Worm (Caenorhabditis elegans): ENCODE results near the gene nhr-150.

nhr-150 gene

DNA sequence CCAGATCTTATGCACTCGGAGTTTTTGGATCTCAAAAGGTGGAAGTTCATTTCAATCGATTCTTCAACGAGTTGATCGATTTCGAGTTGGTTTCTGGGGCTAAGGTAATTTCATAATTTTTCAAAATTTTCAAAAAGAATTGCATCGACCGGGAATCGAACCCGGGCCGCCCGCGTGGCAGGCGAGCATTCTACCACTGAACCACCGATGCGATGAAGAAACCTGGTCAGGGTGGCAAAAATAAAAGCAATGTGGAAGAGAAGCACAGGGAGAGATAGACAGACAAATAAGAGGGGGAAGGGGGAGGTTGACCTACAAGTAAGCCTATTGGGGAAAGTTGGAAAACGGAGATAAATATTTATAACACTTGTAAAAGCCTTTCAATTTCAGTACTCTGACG, 23.8 kb upstream of the nhr-150 start (continued):
- TF ChIP-seq F55B11.4 (tag; optimal IDR thresholded peaks at IDR 0.05; ENCODE audit: borderline replicate concordance, insufficient read depth), result no peak
- TF ChIP-seq ceh-91 (GFP tag; IDR thresholded peaks at IDR 0.05), result no peak
- TF ChIP-seq ceh-79 (tag; optimal IDR thresholded peaks at IDR 0.05), result no peak
- TF ChIP-seq efl-1 (GFP tag; optimal IDR thresholded peaks at IDR 0.05), result no peak
- no peak for TF ChIP-seq pha-4 (tag; optimal IDR thresholded peaks at IDR 0.05)
- 0 out of 2 replicates have a peak, but pooled peaks have one; percentile 52 for TF ChIP-seq lir-1 (GFP tag; conservative IDR thresholded peaks at IDR 0.05)
- TF ChIP-seq mxl-1 (tag; optimal IDR thresholded peaks at IDR 0.05), result no peak
- TF ChIP-seq madf-8 (GFP tag; conservative IDR thresholded peaks at IDR 0.05), result no peak
- no peak for TF ChIP-seq F57C9.4 (tag; optimal IDR thresholded peaks at IDR 0.05)
- no peak for TF ChIP-seq hrde-1 (tag; optimal IDR thresholded peaks at IDR 0.05; ENCODE audit: borderline replicate concordance)
- no peak for TF ChIP-seq tlf-1 (GFP tag; optimal IDR thresholded peaks at IDR 0.05)
- no peak for TF ChIP-seq atf-7 (tag; optimal IDR thresholded peaks at IDR 0.05)
- no peak for TF ChIP-seq egl-44 (GFP tag; IDR thresholded peaks at IDR 0.05)
- peak; percentile 85 for TF ChIP-seq B0261.1 (tag; optimal IDR thresholded peaks at IDR 0.05)
- TF ChIP-seq B0336.3 (GFP tag; IDR thresholded peaks at IDR 0.05), result no peak
- TF ChIP-seq lin-54 (GFP tag; optimal IDR thresholded peaks at IDR 0.05), result peak; percentile 57
- TF ChIP-seq tbp1 (GFP tag; optimal IDR thresholded peaks at IDR 0.05), result peak; percentile 93
- TF ChIP-seq D2030.7 (GFP tag; IDR thresholded peaks at IDR 0.05), result peak; percentile 75
- TF ChIP-seq T26A5.8 (tag; optimal IDR thresholded peaks at IDR 0.05), result no peak
- no peak for TF ChIP-seq ceh-40 (GFP tag; IDR thresholded peaks at IDR 0.05)
- TF ChIP-seq attf-3 (GFP tag; conservative IDR thresholded peaks at IDR 0.05), result no peak
- no peak for TF ChIP-seq rcor-1 (GFP tag; IDR thresholded peaks at IDR 0.05)
- TF ChIP-seq Y53F4B.3 (GFP tag; IDR thresholded peaks at IDR 0.05), result no peak
- peak; percentile 36 for TF ChIP-seq lsl-1 (GFP tag; optimal IDR thresholded peaks at IDR 0.05)
- peak; percentile 10 for TF ChIP-seq somi-1 (GFP tag; optimal IDR thresholded peaks at IDR 0.05)
- no peak for TF ChIP-seq bed-2 (GFP tag; IDR thresholded peaks at IDR 0.05)
- peak; percentile 71; the same call in 1 of the 2 replicates for TF ChIP-seq Y56A3A.18 (GFP tag; IDR thresholded peaks at IDR 0.05)
- TF ChIP-seq ceh-27 (GFP tag; optimal IDR thresholded peaks at IDR 0.05), result peak; percentile 44
- TF ChIP-seq fkh-3 (tag; optimal IDR thresholded peaks at IDR 0.05), result no peak
- no peak for TF ChIP-seq nfya-2 (GFP tag; IDR thresholded peaks at IDR 0.05)
- 0 out of 2 replicates have a peak, but pooled peaks have one; percentile 52 for TF ChIP-seq nfyb-1 (GFP tag; IDR thresholded peaks at IDR 0.05)
- no peak for TF ChIP-seq ama-1 (optimal IDR thresholded peaks at IDR 0.05)
- no peak for TF ChIP-seq ama-1 (GFP tag; optimal IDR thresholded peaks at IDR 0.05)
- no peak for TF ChIP-seq C17E4.6 (GFP tag; IDR thresholded peaks at IDR 0.05)
- peak; percentile 64 for TF ChIP-seq hmg-1.2 (GFP tag; IDR thresholded peaks at IDR 0.05)

DNA sequence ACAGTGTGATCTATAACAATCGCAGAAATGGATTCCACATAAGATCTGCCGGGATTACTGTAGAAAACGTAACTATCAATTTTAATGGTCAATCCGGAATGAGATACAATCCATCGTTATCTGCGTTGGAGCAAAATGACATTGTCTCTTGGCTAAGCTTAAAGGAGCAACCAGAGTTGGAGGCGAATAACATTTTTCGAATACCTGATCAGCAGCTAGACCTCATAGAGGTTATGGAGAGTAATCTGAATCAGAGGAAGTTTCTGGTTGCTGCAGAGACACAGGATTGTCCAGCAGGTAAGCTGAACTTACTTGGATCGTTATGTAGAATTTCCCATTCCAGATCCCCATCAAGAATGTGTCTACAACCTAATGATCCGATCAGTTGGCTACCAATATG, 22.3 kb upstream of the nhr-150 start:
- TF ChIP-seq ceh-40 (GFP tag; IDR thresholded peaks at IDR 0.05) (no peak), F37B4.10 (GFP tag; IDR thresholded peaks at IDR 0.05) (no peak), lir-1 (GFP tag; conservative IDR thresholded peaks at IDR 0.05) (no peak), madf-3 (GFP tag; IDR thresholded peaks at IDR 0.05) (no peak), unc-130 (GFP tag; optimal IDR thresholded peaks at IDR 0.05) (no peak), ztf-28 (GFP tag; IDR thresholded peaks at IDR 0.05) (no peak), hlh-26 (GFP tag; conservative IDR thresholded peaks at IDR 0.05) (no peak), ccch-3 (GFP tag; optimal IDR thresholded peaks at IDR 0.05) (no peak), K12H6.12 (tag; optimal IDR thresholded peaks at IDR 0.05) (no peak), hmg-1.2 (GFP tag; IDR thresholded peaks at IDR 0.05) (no peak), egl-44 (GFP tag; IDR thresholded peaks at IDR 0.05) (no peak), K11D2.4 (GFP tag; IDR thresholded peaks at IDR 0.05) (no peak)

Data from whole organism, young adult.